Worm (Caenorhabditis elegans): ENCODE measurements around the gene prmt-5.

Gene prmt-5

ce11 chrIII:5208992-5209391 lies 21.4 kb upstream of the prmt-5 start, which contains the start of gene syx-16:
Gene syx-16 (minus strand): TSS chrIII:5209109.
- no peak for TF ChIP-seq nhr-120 (GFP tag; IDR thresholded peaks at IDR 0.05)
- peak; percentile 82 for TF ChIP-seq xnd-1 (tag; optimal IDR thresholded peaks at IDR 0.05)
- TF ChIP-seq lin-26 (GFP tag; IDR thresholded peaks at IDR 0.05), result no peak
- peak; percentile 75 for TF ChIP-seq F33H1.4 (GFP tag; IDR thresholded peaks at IDR 0.05)
- peak; percentile 83 for TF ChIP-seq lsl-1 (GFP tag; optimal IDR thresholded peaks at IDR 0.05)
- no peak for TF ChIP-seq nhr-80 (tag; optimal IDR thresholded peaks at IDR 0.05)
- no peak for TF ChIP-seq nhr-179 (tag; optimal IDR thresholded peaks at IDR 0.05)
- peak; percentile 90 for TF ChIP-seq madf-8 (GFP tag; conservative IDR thresholded peaks at IDR 0.05)
- TF ChIP-seq F52B5.7 (tag; optimal IDR thresholded peaks at IDR 0.05), result no peak
- no peak for TF ChIP-seq F10E7.11 (tag; optimal IDR thresholded peaks at IDR 0.05)
- TF ChIP-seq cebp-1 (GFP tag; IDR thresholded peaks at IDR 0.05), result no peak
- no peak for TF ChIP-seq cebp-1 (tag; optimal IDR thresholded peaks at IDR 0.05)
- TF ChIP-seq madf-6 (GFP tag; IDR thresholded peaks at IDR 0.05), result peak; percentile 93
- TF ChIP-seq ceh-40 (GFP tag; IDR thresholded peaks at IDR 0.05), result no peak
- TF ChIP-seq D2030.7 (GFP tag; IDR thresholded peaks at IDR 0.05), result peak; percentile 35; the same call in 1 of the 2 replicates
- TF ChIP-seq somi-1 (GFP tag; optimal IDR thresholded peaks at IDR 0.05), result no peak
- no peak for TF ChIP-seq ceh-100 (GFP tag; IDR thresholded peaks at IDR 0.05)
- no peak for TF ChIP-seq pbrm-1 (GFP tag; IDR thresholded peaks at IDR 0.05)
- peak; percentile 27; the same call in 1 of the 2 replicates for TF ChIP-seq dox-1 (GFP tag; IDR thresholded peaks at IDR 0.05)
- no peak for TF ChIP-seq ztf-22 (GFP tag; optimal IDR thresholded peaks at IDR 0.05)
- TF ChIP-seq lsy-27 (tag; optimal IDR thresholded peaks at IDR 0.05; ENCODE audit: borderline replicate concordance, insufficient read depth), result no peak
- no peak for TF ChIP-seq ztf-18 (tag; optimal IDR thresholded peaks at IDR 0.05)
- TF ChIP-seq Y56A3A.18 (GFP tag; IDR thresholded peaks at IDR 0.05), result no peak
- no peak for TF ChIP-seq Y79H2A.3 (GFP tag; conservative IDR thresholded peaks at IDR 0.05)
- no peak for TF ChIP-seq F39B2.1 (GFP tag; IDR thresholded peaks at IDR 0.05)
- TF ChIP-seq F37B4.10 (GFP tag; IDR thresholded peaks at IDR 0.05), result no peak
- no peak for TF ChIP-seq hlh-12 (tag; optimal IDR thresholded peaks at IDR 0.05)
- TF ChIP-seq snpc-3.4 (tag; optimal IDR thresholded peaks at IDR 0.05), result no peak
- peak; percentile 33 for TF ChIP-seq lin-54 (GFP tag; optimal IDR thresholded peaks at IDR 0.05)
- TF ChIP-seq lin-35 (GFP tag; optimal IDR thresholded peaks at IDR 0.05), result no peak

DNA sequence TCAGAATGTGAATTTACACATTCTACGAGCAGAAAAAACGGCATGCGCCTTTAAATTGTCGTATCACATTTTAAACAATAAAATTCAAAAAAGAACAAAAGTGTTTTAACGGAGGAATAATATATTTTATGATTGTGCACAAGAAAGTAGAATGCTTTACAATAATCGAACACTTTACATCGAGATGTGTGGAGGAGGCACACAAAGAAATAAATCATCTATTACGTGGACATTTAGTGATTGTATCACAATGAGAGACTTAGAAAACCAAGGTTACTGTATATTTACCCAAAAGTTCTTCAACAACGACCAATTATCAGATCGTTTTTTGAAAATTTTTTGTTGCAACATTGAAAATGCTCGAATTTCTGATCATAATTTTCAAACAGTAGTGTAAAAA lies 20.1 kb upstream of the prmt-5 start:
- no peak for TF ChIP-seq F57C9.4 (tag; optimal IDR thresholded peaks at IDR 0.05)
- no peak for TF ChIP-seq tbx-9 (tag; optimal IDR thresholded peaks at IDR 0.05; ENCODE audit: borderline replicate concordance)
- TF ChIP-seq mel-28 (tag; optimal IDR thresholded peaks at IDR 0.05; ENCODE audit: borderline replicate concordance), result no peak
- TF ChIP-seq unc-62 (GFP tag; optimal IDR thresholded peaks at IDR 0.05), result no peak
- TF ChIP-seq snpc-1.1 (tag; optimal IDR thresholded peaks at IDR 0.05; ENCODE audit: insufficient read depth), result no peak
- no peak for TF ChIP-seq ceh-100 (GFP tag; IDR thresholded peaks at IDR 0.05)
- no peak for TF ChIP-seq B0261.1 (tag; optimal IDR thresholded peaks at IDR 0.05)
- no peak for TF ChIP-seq let-607 (tag; optimal IDR thresholded peaks at IDR 0.05)
- TF ChIP-seq F49E8.2 (tag; optimal IDR thresholded peaks at IDR 0.05; ENCODE audit: insufficient read depth), result no peak
- TF ChIP-seq dox-1 (GFP tag; IDR thresholded peaks at IDR 0.05), result no peak
